Fruit fly (Drosophila melanogaster) whole organism, embryonic: ENCODE measurements around the gene Dred.

ENCODE experiments used
- CG11723 ChIP-seq: fragments of 200-800 bp; sonication (Bioruptor generic); optimal IDR thresholded peaks from 2 replicates; lab custom pipeline; 2017; ENCODE audit warnings: missing biosample characterization, mild to moderate bottlenecking, missing genetic modification characterization
- D19A ChIP-seq: fragments of 200-800 bp; optimal IDR thresholded peaks from 3 replicates; lab custom pipeline; 2019; ENCODE audit warnings: missing biosample characterization, mild to moderate bottlenecking, missing genetic modification characterization, moderate library complexity
- Hr39 ChIP-seq: fragments of >200 bp; optimal IDR thresholded peaks from 2 replicates; lab custom pipeline; 2017
- Mad ChIP-seq: fragments of 200-800 bp; sonication (Bioruptor generic); optimal IDR thresholded peaks from 2 replicates; lab custom pipeline; 2016; ENCODE audit warnings: missing biosample characterization, missing genetic modification characterization
- Sry-β ChIP-seq: fragments of 200-800 bp; sonication (Bioruptor generic); optimal IDR thresholded peaks from 2 replicates; lab custom pipeline; 2018; ENCODE audit warnings: missing biosample characterization, mild to moderate bottlenecking, missing genetic modification characterization, moderate library complexity
- dimm ChIP-seq: fragments of 200-800 bp; sonication (Bioruptor generic); IDR thresholded peaks from 2 replicates; pipeline ENCODE4 v1.3.6; 2022; ENCODE audit warnings: missing biosample characterization, missing genetic modification characterization
- kah ChIP-seq: fragments of 200-800 bp; sonication (Bioruptor generic); optimal IDR thresholded peaks from 2 replicates; lab custom pipeline; 2018; ENCODE audit warnings: missing biosample characterization, mild to moderate bottlenecking, missing genetic modification characterization
- lola ChIP-seq, 3 experiments: fragments of >200 bp in 2 of 3; fragments of 200-800 bp in 1 of 3; sonication (Bioruptor generic) in 1 of 3; optimal IDR thresholded peaks; 2 replicates each; lab custom pipeline; 2017 to 2019; ENCODE audit warnings: missing biosample characterization in 3 of 3, missing genetic modification characterization in 3 of 3, mild to moderate bottlenecking in 1 of 3, moderate library complexity in 1 of 3
- run ChIP-seq: fragments of 200-800 bp; sonication (Bioruptor generic); optimal IDR thresholded peaks from 3 replicates; lab custom pipeline; 2018; ENCODE audit warnings: missing biosample characterization, mild to moderate bottlenecking, missing genetic modification characterization

DNA sequence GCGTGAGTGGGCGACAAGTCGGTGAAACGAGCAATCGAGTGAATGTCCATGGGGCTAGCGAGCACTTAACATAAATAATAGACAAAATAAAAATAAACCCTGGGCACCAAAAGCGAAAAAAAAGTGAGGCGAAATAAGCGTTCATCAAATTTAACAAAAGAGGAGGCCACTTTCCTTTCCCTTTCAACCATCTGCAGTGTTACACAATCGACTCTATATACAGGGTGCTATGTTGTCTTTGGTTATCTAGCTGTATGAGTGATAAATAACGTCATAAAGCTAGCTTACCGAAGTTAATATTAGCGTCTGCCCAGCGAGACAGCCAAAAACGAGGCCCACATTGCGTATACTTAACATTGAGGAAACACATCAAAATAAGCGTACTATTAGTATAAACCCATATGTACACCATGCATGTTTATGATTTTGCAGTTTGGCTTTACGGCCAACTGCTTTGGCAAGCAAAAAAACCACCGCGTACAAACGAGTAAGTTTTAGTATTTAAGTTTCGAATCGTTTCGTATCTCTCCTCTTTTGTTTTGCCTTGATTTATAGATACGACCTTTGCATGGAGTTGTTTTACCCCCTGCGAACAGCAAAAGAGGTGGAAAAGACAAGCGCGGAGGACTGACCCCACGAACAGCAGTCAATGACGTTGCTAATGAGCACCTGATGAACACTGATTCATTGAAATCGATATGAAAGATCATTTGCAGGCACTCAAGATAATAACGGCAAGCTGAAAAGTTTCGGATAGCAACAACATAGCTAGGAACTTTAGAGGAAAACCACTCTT is 21.1 kb upstream of the Dred start:
- TF ChIP-seq D19A (no peak), CG11723 (GFP tag; lab: Kevin White, UChicago) (no peak), dimm (GFP tag; lab: Robert Waterston, UW) (no peak), kah (no peak), Hr39 (no peak), Mad (GFP tag; lab: Kevin White, UChicago) (no peak), lola (GFP tag; optimal IDR thresholded peaks at IDR 0.05; lab: Kevin White, UChicago) (no peak), Sry-β (GFP tag; lab: Kevin White, UChicago) (no peak), run (tag; lab: Kevin White, UChicago) (no peak)
